Fruit fly (Drosophila melanogaster): ENCODE measurements around the gene CG31668.
A peak's percentile ranks its signal among the peaks of the same experiment; 100 is the strongest.

Gene CG31668

dm6 chr2L:2242139-2242538 lies 36.2 kb upstream of the CG31668 start, which contains the start of gene CG4267:
TSS of gene CG4267 (plus strand) at chr2L:2242378.
- no peak for TF ChIP-seq CG12768 (GFP tag; optimal IDR thresholded peaks at IDR 0.05)
- no peak for TF ChIP-seq CG7101 (tag; optimal IDR thresholded peaks at IDR 0.05)
- TF ChIP-seq ovo (GFP tag; optimal IDR thresholded peaks at IDR 0.05): peak; percentile 27
- TF ChIP-seq CG7045 (GFP tag; optimal IDR thresholded peaks at IDR 0.05): no peak

- TF ChIP-seq CG14711 (tag; optimal IDR thresholded peaks at IDR 0.05) (no peak), ovo (GFP tag; optimal IDR thresholded peaks at IDR 0.05) (no peak)
These were observed 34.5 kb upstream of the CG31668 start, which contains the start of gene Tengl1 for dm6 chr2L:2240493-2240892. TSS of gene Tengl1 (minus strand) at chr2L:2240593.

dm6 chr2L:2239284-2239683 lies 33.3 kb upstream of the CG31668 start, which contains the start of gene Tengl2:
TSS of gene Tengl2 (minus strand) at chr2L:2239384.
- TF ChIP-seq toe (GFP tag; optimal IDR thresholded peaks at IDR 0.05): no peak
- no peak for TF ChIP-seq Hr96 (GFP tag; optimal IDR thresholded peaks at IDR 0.05)
- TF ChIP-seq bab1 (GFP tag; optimal IDR thresholded peaks at IDR 0.05): no peak
- no peak for TF ChIP-seq cnc (optimal IDR thresholded peaks at IDR 0.05)
- no peak for TF ChIP-seq CG1620 (GFP tag; optimal IDR thresholded peaks at IDR 0.05)
- TF ChIP-seq Clk (GFP tag; optimal IDR thresholded peaks at IDR 0.05): no peak
- no peak for TF ChIP-seq CG7045 (GFP tag; optimal IDR thresholded peaks at IDR 0.05)

dm6 chr2L:2238151-2238550 lies 32.2 kb upstream of the CG31668 start, which contains the start of gene Tengl3:
TSS of gene Tengl3 (minus strand) at chr2L:2238251.
- no peak for TF ChIP-seq CG7045 (GFP tag; optimal IDR thresholded peaks at IDR 0.05)
- TF ChIP-seq Clk (GFP tag; optimal IDR thresholded peaks at IDR 0.05): no peak
- no peak for TF ChIP-seq CG11617 (GFP tag; optimal IDR thresholded peaks at IDR 0.05)
- TF ChIP-seq bab1 (GFP tag; optimal IDR thresholded peaks at IDR 0.05): no peak
- TF ChIP-seq cnc (optimal IDR thresholded peaks at IDR 0.05): no peak
- TF ChIP-seq CG14711 (tag; optimal IDR thresholded peaks at IDR 0.05): no peak
- TF ChIP-seq pad (GFP tag; optimal IDR thresholded peaks at IDR 0.05): no peak
- no peak for TF ChIP-seq CG7101 (tag; optimal IDR thresholded peaks at IDR 0.05)
- TF ChIP-seq CG5204 (GFP tag; optimal IDR thresholded peaks at IDR 0.05): no peak
- TF ChIP-seq toe (GFP tag; optimal IDR thresholded peaks at IDR 0.05): no peak
- no peak for TF ChIP-seq cic (GFP tag; optimal IDR thresholded peaks at IDR 0.05)
- no peak for TF ChIP-seq kay (GFP tag; ENCODE audit: borderline replicate concordance)
- TF ChIP-seq Crg-1 (GFP tag; optimal IDR thresholded peaks at IDR 0.05): no peak
- no peak for TF ChIP-seq Hr96 (GFP tag; optimal IDR thresholded peaks at IDR 0.05)

dm6 chr2L:2236722-2237121 lies 30.8 kb upstream of the CG31668 start, which contains the start of gene Sec24CD:
TSS of gene Sec24CD (minus strand) at chr2L:2236844.
- TF ChIP-seq bab1 (GFP tag; optimal IDR thresholded peaks at IDR 0.05) (peak; percentile 69), cic (GFP tag; optimal IDR thresholded peaks at IDR 0.05) (peak; percentile 69), Clk (GFP tag; optimal IDR thresholded peaks at IDR 0.05) (no peak), CG14711 (tag; optimal IDR thresholded peaks at IDR 0.05) (no peak), Hr96 (GFP tag; optimal IDR thresholded peaks at IDR 0.05) (no peak), CG1620 (GFP tag; optimal IDR thresholded peaks at IDR 0.05) (no peak), pad (GFP tag; optimal IDR thresholded peaks at IDR 0.05) (no peak), CG11617 (GFP tag; optimal IDR thresholded peaks at IDR 0.05) (no peak), kay (GFP tag; ENCODE audit: borderline replicate concordance) (peak; percentile 97), Crg-1 (GFP tag; optimal IDR thresholded peaks at IDR 0.05) (no peak), CG7101 (tag; optimal IDR thresholded peaks at IDR 0.05) (peak; percentile 30), CG7045 (GFP tag; optimal IDR thresholded peaks at IDR 0.05) (no peak), toe (GFP tag; optimal IDR thresholded peaks at IDR 0.05) (no peak), CG12768 (GFP tag; optimal IDR thresholded peaks at IDR 0.05) (peak; percentile 39), Mnt (GFP tag; optimal IDR thresholded peaks at IDR 0.05) (peak; percentile 33), cnc (optimal IDR thresholded peaks at IDR 0.05) (no peak), ovo (GFP tag; optimal IDR thresholded peaks at IDR 0.05) (no peak), CG33017 (tag; optimal IDR thresholded peaks at IDR 0.05) (no peak), tj (GFP tag; optimal IDR thresholded peaks at IDR 0.05) (peak; percentile 22), CG5204 (GFP tag; optimal IDR thresholded peaks at IDR 0.05) (no peak)

- TF ChIP-seq CG12768 (GFP tag; optimal IDR thresholded peaks at IDR 0.05) (peak; percentile 66), toe (GFP tag; optimal IDR thresholded peaks at IDR 0.05) (no peak), kay (GFP tag; ENCODE audit: borderline replicate concordance) (peak; percentile 1), CG33017 (tag; optimal IDR thresholded peaks at IDR 0.05) (no peak), pad (GFP tag; optimal IDR thresholded peaks at IDR 0.05) (peak; percentile 39), cic (GFP tag; optimal IDR thresholded peaks at IDR 0.05) (peak; percentile 61), Mnt (GFP tag; optimal IDR thresholded peaks at IDR 0.05) (peak; percentile 51), CG7101 (tag; optimal IDR thresholded peaks at IDR 0.05) (no peak), bab1 (GFP tag; optimal IDR thresholded peaks at IDR 0.05) (no peak)
These were observed 22.3 kb upstream of the CG31668 start for dm6 chr2L:2228179-2228849.

dm6 chr2L:2227316-2227715 lies 21.4 kb upstream of the CG31668 start:
- TF ChIP-seq CG11617 (GFP tag; optimal IDR thresholded peaks at IDR 0.05) (no peak), kay (GFP tag; ENCODE audit: borderline replicate concordance) (peak; percentile 84), CG5204 (GFP tag; optimal IDR thresholded peaks at IDR 0.05) (no peak), CG14711 (tag; optimal IDR thresholded peaks at IDR 0.05) (peak; percentile 7), tj (GFP tag; optimal IDR thresholded peaks at IDR 0.05) (no peak), ovo (GFP tag; optimal IDR thresholded peaks at IDR 0.05) (no peak), CG33017 (tag; optimal IDR thresholded peaks at IDR 0.05) (peak; percentile 40), CG7101 (tag; optimal IDR thresholded peaks at IDR 0.05) (peak; percentile 49), CG7045 (GFP tag; optimal IDR thresholded peaks at IDR 0.05) (peak; percentile 23), CG1620 (GFP tag; optimal IDR thresholded peaks at IDR 0.05) (peak; percentile 9), Clk (GFP tag; optimal IDR thresholded peaks at IDR 0.05) (no peak)
